Worm (Caenorhabditis elegans): ENCODE results near the gene C50E10.2.

C50E10.2 gene

ce11 chrII:12344787-12345186 is 35.3 kb upstream of the C50E10.2 start, which contains the start of gene C44C11.6:
TSS of gene C44C11.6 (plus strand) at chrII:12344809.
- TF ChIP-seq snpc-3.4 (tag; optimal IDR thresholded peaks at IDR 0.05) (no peak), attf-5 (GFP tag; optimal IDR thresholded peaks at IDR 0.05) (no peak), ztf-3 (GFP tag; optimal IDR thresholded peaks at IDR 0.05) (no peak), D2030.7 (GFP tag; IDR thresholded peaks at IDR 0.05) (no peak), attf-6 (GFP tag; IDR thresholded peaks at IDR 0.05) (no peak), lin-40 (tag; optimal IDR thresholded peaks at IDR 0.05) (no peak), F49E8.2 (tag; optimal IDR thresholded peaks at IDR 0.05; ENCODE audit: insufficient read depth) (no peak), nfyb-1 (GFP tag; IDR thresholded peaks at IDR 0.05) (no peak), madf-8 (GFP tag; conservative IDR thresholded peaks at IDR 0.05) (no peak), repo-1 (tag; optimal IDR thresholded peaks at IDR 0.05) (no peak), F52B5.7 (tag; optimal IDR thresholded peaks at IDR 0.05) (peak; percentile 64), lin-54 (GFP tag; optimal IDR thresholded peaks at IDR 0.05) (no peak), lin-35 (GFP tag; optimal IDR thresholded peaks at IDR 0.05) (no peak), lir-1 (GFP tag; conservative IDR thresholded peaks at IDR 0.05) (no peak), K12H6.12 (tag; optimal IDR thresholded peaks at IDR 0.05) (no peak), unc-130 (GFP tag; optimal IDR thresholded peaks at IDR 0.05) (no peak), ama-1 (optimal IDR thresholded peaks at IDR 0.05) (no peak), ama-1 (GFP tag; optimal IDR thresholded peaks at IDR 0.05) (no peak), ztf-26 (tag; optimal IDR thresholded peaks at IDR 0.05) (no peak), athp-1 (tag; optimal IDR thresholded peaks at IDR 0.05) (no peak), tbx-9 (tag; optimal IDR thresholded peaks at IDR 0.05; ENCODE audit: borderline replicate concordance) (no peak), Y95B8A.8 (GFP tag; IDR thresholded peaks at IDR 0.05) (no peak), nfya-1 (tag; optimal IDR thresholded peaks at IDR 0.05; ENCODE audit: borderline replicate concordance, insufficient read depth) (no peak), hmg-20 (GFP tag; IDR thresholded peaks at IDR 0.05) (no peak), chd-7 (tag; optimal IDR thresholded peaks at IDR 0.05) (peak; percentile 4), ztf-18 (tag; optimal IDR thresholded peaks at IDR 0.05) (no peak), egrh-3 (GFP tag; IDR thresholded peaks at IDR 0.05) (no peak), efl-1 (GFP tag; optimal IDR thresholded peaks at IDR 0.05) (no peak), dox-1 (GFP tag; IDR thresholded peaks at IDR 0.05) (0 out of 2 replicates have a peak, but pooled peaks have one; percentile 30), ekl-4 (GFP tag; IDR thresholded peaks at IDR 0.05) (no peak), hlh-12 (tag; optimal IDR thresholded peaks at IDR 0.05) (no peak), zfh-2 (GFP tag; conservative IDR thresholded peaks at IDR 0.05) (peak; percentile 83), ceh-79 (tag; optimal IDR thresholded peaks at IDR 0.05) (no peak), akir-1 (GFP tag; optimal IDR thresholded peaks at IDR 0.05) (no peak), mel-28 (tag; optimal IDR thresholded peaks at IDR 0.05; ENCODE audit: borderline replicate concordance) (no peak), dpl-1 (GFP tag; optimal IDR thresholded peaks at IDR 0.05) (no peak), rec-8 (tag; optimal IDR thresholded peaks at IDR 0.05) (no peak), lin-26 (GFP tag; IDR thresholded peaks at IDR 0.05) (0 out of 2 replicates have a peak, but pooled peaks have one; percentile 53), F37B4.10 (GFP tag; IDR thresholded peaks at IDR 0.05) (0 out of 2 replicates have a peak, but pooled peaks have one; percentile 33), rpc-1 (optimal IDR thresholded peaks at IDR 0.05) (no peak), rpc-1 (tag; optimal IDR thresholded peaks at IDR 0.05) (peak; percentile 48), B0035.1 (tag; optimal IDR thresholded peaks at IDR 0.05) (no peak), ceh-58 (GFP tag; IDR thresholded peaks at IDR 0.05) (no peak), Y53G8AR.9 (GFP tag; conservative IDR thresholded peaks at IDR 0.05) (no peak), B0261.1 (tag; optimal IDR thresholded peaks at IDR 0.05) (no peak), snpc-4 (GFP tag; optimal IDR thresholded peaks at IDR 0.05) (no peak), snpc-4 (tag; optimal IDR thresholded peaks at IDR 0.05) (no peak), lsl-1 (GFP tag; optimal IDR thresholded peaks at IDR 0.05) (no peak), nhr-120 (GFP tag; IDR thresholded peaks at IDR 0.05) (0 out of 2 replicates have a peak, but pooled peaks have one; percentile 24), tbp1 (GFP tag; optimal IDR thresholded peaks at IDR 0.05) (peak; percentile 17)

Data from whole organism, young adult.